Worm (Caenorhabditis elegans): ENCODE measurements around the gene srh-92.
A peak's percentile ranks its signal among the peaks of the same experiment; 100 is the strongest.

srh-92 gene

DNA sequence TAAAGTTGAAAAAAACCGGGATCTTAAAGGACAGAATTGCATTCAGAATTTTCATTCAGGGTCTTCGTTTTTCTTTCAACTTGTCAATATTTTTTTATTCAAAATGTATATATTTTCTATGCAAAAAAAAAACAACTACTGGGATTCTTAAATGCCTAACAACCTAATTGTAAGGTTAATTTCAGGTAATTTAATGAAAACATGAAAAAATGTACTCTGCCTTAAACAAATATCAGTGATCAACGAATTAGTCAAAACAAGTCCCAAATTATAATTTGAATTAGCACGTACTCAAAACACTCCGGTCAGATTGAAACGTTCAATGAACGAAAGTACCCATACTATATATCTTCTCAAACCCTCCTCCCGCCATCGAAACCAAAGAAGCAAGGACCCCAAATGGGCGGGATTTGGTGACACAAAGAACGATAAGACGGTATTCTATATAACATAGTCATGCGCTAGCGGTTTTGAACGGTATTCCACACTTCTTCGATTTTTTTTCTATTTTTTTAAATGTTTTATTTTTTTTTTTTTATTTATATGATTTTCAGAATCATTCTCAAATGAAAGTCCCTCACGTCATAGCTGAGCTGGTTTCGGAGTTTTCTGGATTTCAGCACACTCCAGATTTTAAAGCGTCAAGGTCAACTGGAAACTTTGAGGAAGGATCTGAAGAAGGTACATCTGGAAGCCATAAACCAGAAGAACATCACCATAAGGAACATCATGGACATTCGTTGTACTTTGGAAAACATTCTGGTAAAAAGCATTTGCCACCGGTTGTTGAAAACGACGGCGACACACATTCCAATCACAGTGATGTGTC, 25.2 kb downstream of the srh-92 start, which contains the start of the genes ddo-2 and F25E5.8 (continued):
- TF ChIP-seq skn-1 (tag; optimal IDR thresholded peaks at IDR 0.05), result peak; percentile 24
- peak; percentile 83 for TF ChIP-seq blmp-1 (tag; optimal IDR thresholded peaks at IDR 0.05)
- TF ChIP-seq egl-13 (tag; optimal IDR thresholded peaks at IDR 0.05), result no peak
- TF ChIP-seq snpc-4 (tag; optimal IDR thresholded peaks at IDR 0.05), result no peak
- TF ChIP-seq jun-1 (tag; optimal IDR thresholded peaks at IDR 0.05), result no peak
- TF ChIP-seq efl-3 (GFP tag; optimal IDR thresholded peaks at IDR 0.05), result no peak
- no peak for TF ChIP-seq ceh-8 (GFP tag; optimal IDR thresholded peaks at IDR 0.05)
- no peak for TF ChIP-seq nhr-77 (tag; optimal IDR thresholded peaks at IDR 0.05)

- TF ChIP-seq nhr-71 (tag; optimal IDR thresholded peaks at IDR 0.05) (peak; percentile 92), nhr-19 (GFP tag; conservative IDR thresholded peaks at IDR 0.05) (peak; percentile 98), elt-3 (tag; optimal IDR thresholded peaks at IDR 0.05) (peak in 1 of 6 experiments; percentile 4), ceh-63 (GFP tag; optimal IDR thresholded peaks at IDR 0.05) (no peak), pqm-1 (tag; optimal IDR thresholded peaks at IDR 0.05) (no peak), fkh-4 (tag; optimal IDR thresholded peaks at IDR 0.05; ENCODE audit: borderline replicate concordance) (no peak), mef-2 (tag; optimal IDR thresholded peaks at IDR 0.05) (peak; percentile 0), lin-35 (GFP tag; optimal IDR thresholded peaks at IDR 0.05) (peak; percentile 49 to 72), snpc-4 (tag; optimal IDR thresholded peaks at IDR 0.05) (peak; percentile 21), fkh-8 (tag; optimal IDR thresholded peaks at IDR 0.05) (peak; percentile 73), mep-1 (tag; optimal IDR thresholded peaks at IDR 0.05) (peak; percentile 60), nhr-76 (tag; optimal IDR thresholded peaks at IDR 0.05) (no peak), nhr-84 (tag; optimal IDR thresholded peaks at IDR 0.05) (no peak), rnt-1 (tag; optimal IDR thresholded peaks at IDR 0.05) (peak; percentile 56), hlh-17 (GFP tag; optimal IDR thresholded peaks at IDR 0.05; ENCODE audit: borderline replicate concordance) (no peak), lir-3 (tag; optimal IDR thresholded peaks at IDR 0.05; ENCODE audit: poor library complexity) (peak; percentile 34), isw-1 (GFP tag; IDR thresholded peaks at IDR 0.05) (no peak), egl-13 (tag; optimal IDR thresholded peaks at IDR 0.05) (no peak), sox-4 (tag; optimal IDR thresholded peaks at IDR 0.05) (no peak), pag-3 (tag; optimal IDR thresholded peaks at IDR 0.05; ENCODE audit: borderline replicate concordance, insufficient read depth) (no peak), aly-2 (tag; optimal IDR thresholded peaks at IDR 0.05) (no peak), nhr-90 (tag; optimal IDR thresholded peaks at IDR 0.05; ENCODE audit: poor library complexity) (peak; percentile 29), unc-86 (tag; optimal IDR thresholded peaks at IDR 0.05) (peak; percentile 25), irx-1 (tag; optimal IDR thresholded peaks at IDR 0.05) (no peak), fos-1 (tag; optimal IDR thresholded peaks at IDR 0.05) (no peak), tlp-1 (tag; optimal IDR thresholded peaks at IDR 0.05) (no peak), tbx-2 (tag; optimal IDR thresholded peaks at IDR 0.05) (peak; percentile 69), vab-15 (tag; optimal IDR thresholded peaks at IDR 0.05) (no peak), aha-1 (tag; optimal IDR thresholded peaks at IDR 0.05) (no peak), ceh-8 (GFP tag; optimal IDR thresholded peaks at IDR 0.05) (no peak), unc-30 (tag; optimal IDR thresholded peaks at IDR 0.05) (no peak), snu-23 (GFP tag; optimal IDR thresholded peaks at IDR 0.05) (peak; percentile 79), zip-4 (GFP tag; optimal IDR thresholded peaks at IDR 0.05) (no peak), sptf-1 (tag; optimal IDR thresholded peaks at IDR 0.05) (no peak), xbp-1 (tag; optimal IDR thresholded peaks at IDR 0.05) (peak; percentile 32), F16B12.6 (tag; optimal IDR thresholded peaks at IDR 0.05) (no peak), unc-62 (GFP tag; optimal IDR thresholded peaks at IDR 0.05) (no peak), ceh-88 (GFP tag; IDR thresholded peaks at IDR 0.05) (no peak), unc-130 (tag; optimal IDR thresholded peaks at IDR 0.05) (peak; percentile 34), lin-14 (GFP tag; optimal IDR thresholded peaks at IDR 0.05) (peak; percentile 88), zag-1 (tag; optimal IDR thresholded peaks at IDR 0.05) (no peak), unc-98 (GFP tag; IDR thresholded peaks at IDR 0.05) (no peak), lin-39 (tag; optimal IDR thresholded peaks at IDR 0.05) (peak; percentile 1), dsc-1 (tag; optimal IDR thresholded peaks at IDR 0.05) (peak; percentile 47)
Observed at ce11 chrV:7434805-7435363, 25.9 kb downstream of the srh-92 start.
